Worm (Caenorhabditis elegans) whole organism, L3 larva: ENCODE data around the gene ceh-87.
"Not testable (repeated sequence)": the region's sequence is repeated elsewhere in the genome, so short reads cannot be mapped to it uniquely, and the experiment has no call there.

Experiments
- R02D3.7 ChIP-seq: fragments of 150-350 bp; optimal IDR thresholded peaks from 2 replicates; lab custom pipeline; 2014; ENCODE audit warnings: missing biosample characterization, missing genetic modification characterization
- aly-2 ChIP-seq: fragments of 150-350 bp; optimal IDR thresholded peaks from 2 replicates; lab custom pipeline; 2014; ENCODE audit warnings: missing biosample characterization, missing genetic modification characterization
- ama-1 ChIP-seq: fragments of 150-350 bp; optimal IDR thresholded peaks from 2 replicates; lab custom pipeline; 2018
- ceh-16 ChIP-seq: sonication (generic microtip); optimal IDR thresholded peaks from 2 replicates; lab custom pipeline; 2017; ENCODE audit warnings: missing biosample characterization, missing genetic modification characterization
- ceh-28 ChIP-seq: fragments of 150-350 bp; optimal IDR thresholded peaks from 2 replicates; lab custom pipeline; 2014; ENCODE audit warnings: missing biosample characterization, missing genetic modification reagents, missing genetic modification characterization
- ceh-82 ChIP-seq: fragments of 150-350 bp; optimal IDR thresholded peaks from 2 replicates; lab custom pipeline; 2014; ENCODE audit warnings: missing biosample characterization, missing genetic modification characterization
- ceh-9 ChIP-seq: sonication (generic microtip); optimal IDR thresholded peaks from 2 replicates; lab custom pipeline; 2018; ENCODE audit warnings: missing biosample characterization, missing genetic modification characterization
- daf-12 ChIP-seq: fragments of 150-350 bp; optimal IDR thresholded peaks from 2 replicates; lab custom pipeline; 2014; ENCODE audit warnings: missing biosample characterization, missing genetic modification reagents, missing genetic modification characterization
- egl-27 ChIP-seq: sonication (generic microtip); optimal IDR thresholded peaks from 4 replicates; lab custom pipeline; 2017; ENCODE audit warnings: missing biosample characterization, missing genetic modification reagents, missing genetic modification characterization
- egl-5 ChIP-seq: fragments of 150-350 bp; optimal IDR thresholded peaks from 2 replicates; lab custom pipeline; 2017; ENCODE audit warnings: missing biosample characterization, missing genetic modification reagents, missing genetic modification characterization, inconsistent platforms
- elt-1 ChIP-seq: fragments of 150-350 bp; optimal IDR thresholded peaks from 2 replicates; lab custom pipeline; 2014; ENCODE audit warnings: missing biosample characterization, missing genetic modification characterization
- elt-2 ChIP-seq: sonication (generic microtip); optimal IDR thresholded peaks from 2 replicates; lab custom pipeline; 2016; ENCODE audit warnings: missing genetic modification reagents, mild to moderate bottlenecking, missing genetic modification characterization, missing compliant biosample characterization
- elt-3 ChIP-seq, 3 experiments: fragments of 150-350 bp in 1 of 3; sonication (generic microtip) in 2 of 3; optimal IDR thresholded peaks; 2 replicates in 2 of 3; 4 replicates in 1 of 3; lab custom pipeline; 2014 to 2017; ENCODE audit warnings: missing biosample characterization in 3 of 3, missing genetic modification characterization in 3 of 3
- eor-1 ChIP-seq, 2 experiments: fragments of 150-350 bp; optimal IDR thresholded peaks; 2 replicates each; lab custom pipeline; 2014 to 2018; ENCODE audit warnings: missing biosample characterization in 2 of 2, missing genetic modification characterization in 2 of 2
- fkh-10 ChIP-seq: sonication (generic microtip); optimal IDR thresholded peaks from 2 replicates; lab custom pipeline; 2017; ENCODE audit warnings: missing biosample characterization, missing genetic modification reagents, missing genetic modification characterization
- fkh-2 ChIP-seq: fragments of 150-350 bp; optimal IDR thresholded peaks from 2 replicates; lab custom pipeline; 2014; ENCODE audit warnings: missing biosample characterization, missing genetic modification reagents, missing genetic modification characterization
- jun-1 ChIP-seq: fragments of 150-350 bp; optimal IDR thresholded peaks from 2 replicates; lab custom pipeline; 2014; ENCODE audit warnings: missing biosample characterization, missing genetic modification reagents, missing genetic modification characterization
- lsy-12 ChIP-seq: sonication (generic microtip); optimal IDR thresholded peaks from 2 replicates; lab custom pipeline; 2016; ENCODE audit warnings: mild to moderate bottlenecking, missing genetic modification characterization, missing compliant biosample characterization
- nfya-1 ChIP-seq: sonication (generic microtip); optimal IDR thresholded peaks from 2 replicates; lab custom pipeline; 2017; ENCODE audit warnings: missing genetic modification characterization, mild to moderate bottlenecking, missing compliant biosample characterization, antibody characterized with exemption, moderate library complexity; ENCODE audit not compliant: insufficient read depth
- nhr-11 ChIP-seq: fragments of 150-350 bp; optimal IDR thresholded peaks from 2 replicates; lab custom pipeline; 2014; ENCODE audit warnings: missing biosample characterization, missing genetic modification characterization
- nhr-12 ChIP-seq: fragments of 150-350 bp; optimal IDR thresholded peaks from 2 replicates; lab custom pipeline; 2014; ENCODE audit warnings: missing biosample characterization, missing genetic modification characterization
- nhr-23 ChIP-seq: fragments of 150-350 bp; optimal IDR thresholded peaks from 2 replicates; lab custom pipeline; 2014; ENCODE audit warnings: missing biosample characterization, missing genetic modification reagents, missing genetic modification characterization
- nhr-237 ChIP-seq: fragments of 150-350 bp; optimal IDR thresholded peaks from 2 replicates; lab custom pipeline; 2014; ENCODE audit warnings: missing biosample characterization, missing genetic modification characterization
- nhr-28 ChIP-seq: fragments of 150-350 bp; optimal IDR thresholded peaks from 2 replicates; lab custom pipeline; 2014; ENCODE audit warnings: missing biosample characterization, missing genetic modification characterization
- nhr-43 ChIP-seq: sonication (generic microtip); optimal IDR thresholded peaks from 2 replicates; lab custom pipeline; 2016; ENCODE audit warnings: mild to moderate bottlenecking, missing genetic modification characterization, missing compliant biosample characterization; ENCODE audit not compliant: poor library complexity, severe bottlenecking
- nhr-67 ChIP-seq: fragments of 150-350 bp; optimal IDR thresholded peaks from 2 replicates; lab custom pipeline; 2014; ENCODE audit warnings: missing biosample characterization, missing genetic modification characterization
- nhr-76 ChIP-seq: fragments of 150-350 bp; sonication (generic microtip); optimal IDR thresholded peaks from 5 replicates; lab custom pipeline; 2014; ENCODE audit warnings: missing biosample characterization, missing genetic modification characterization
- skn-1 ChIP-seq: fragments of 150-350 bp; optimal IDR thresholded peaks from 2 replicates; lab custom pipeline; 2014; ENCODE audit warnings: missing biosample characterization, missing genetic modification characterization
- snpc-4 ChIP-seq: fragments of 150-350 bp; optimal IDR thresholded peaks from 2 replicates; lab custom pipeline; 2014; ENCODE audit warnings: missing biosample characterization, missing genetic modification characterization
- tbx-2 ChIP-seq: sonication (generic microtip); optimal IDR thresholded peaks from 2 replicates; lab custom pipeline; 2016; ENCODE audit warnings: mild to moderate bottlenecking, missing genetic modification characterization, missing compliant biosample characterization
- unc-39 ChIP-seq: sonication (generic microtip); optimal IDR thresholded peaks from 4 replicates; lab custom pipeline; 2017; ENCODE audit warnings: missing biosample characterization, missing genetic modification characterization
- unc-62 ChIP-seq: fragments of 150-350 bp; sonication (generic microtip); optimal IDR thresholded peaks from 4 replicates; lab custom pipeline; 2014; ENCODE audit warnings: missing biosample characterization, missing genetic modification reagents, missing genetic modification characterization
- zag-1 ChIP-seq: fragments of 150-350 bp; optimal IDR thresholded peaks from 2 replicates; lab custom pipeline; 2014; ENCODE audit warnings: missing biosample characterization, missing genetic modification characterization
- ztf-11 ChIP-seq: fragments of 150-350 bp; optimal IDR thresholded peaks from 2 replicates; lab custom pipeline; 2014; ENCODE audit warnings: missing biosample characterization, missing genetic modification characterization
- ztf-4 ChIP-seq: fragments of 150-350 bp; optimal IDR thresholded peaks from 2 replicates; lab custom pipeline; 2014; ENCODE audit warnings: missing biosample characterization, missing genetic modification characterization

Gene ceh-87

DNA sequence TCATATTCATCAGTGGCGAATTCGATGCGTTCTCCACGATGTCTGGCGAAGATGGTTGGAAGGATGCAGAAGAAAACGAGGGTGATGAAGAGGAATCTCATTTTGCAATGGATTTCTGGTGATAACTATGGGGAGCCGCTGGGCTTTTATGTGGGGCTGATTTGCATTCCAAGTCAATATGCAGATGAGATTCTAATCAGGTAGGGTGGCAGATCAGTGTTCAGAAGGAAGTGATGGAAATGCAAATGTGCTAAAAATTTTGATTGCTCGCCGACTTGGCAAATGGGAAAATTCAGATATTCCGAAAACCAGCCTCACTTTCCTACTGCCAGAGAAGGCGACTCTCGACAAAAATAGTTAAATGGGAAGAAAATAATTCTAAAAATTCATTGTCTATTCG lies 6.0 kb upstream of the ceh-87 start, which contains the start of gene nspf-3:
Gene nspf-3 (minus strand): TSS at position 101 of the 400 bp plus-strand sequence.
- TF ChIP-seq aly-2 (tag; lab: Kevin White, UChicago) (no peak), elt-3 (tag; optimal IDR thresholded peaks at IDR 0.05; lab: Kevin White, UChicago) (no peak), skn-1 (tag; lab: Kevin White, UChicago) (no peak), ceh-82 (no peak), nhr-11 (tag; lab: Kevin White, UChicago) (no peak), tbx-2 (tag; lab: Kevin White, UChicago) (no peak), nhr-28 (tag; lab: Kevin White, UChicago) (no peak), unc-39 (tag; lab: Kevin White, UChicago) (no peak), nhr-67 (tag; lab: Kevin White, UChicago) (no peak), elt-2 (tag; lab: Kevin White, UChicago) (no peak), elt-1 (tag; lab: Kevin White, UChicago) (no peak)

ce11 chrII:2688616-2689015 lies 4.5 kb upstream of the ceh-87 start, which contains the start of gene nspf-2:
Gene nspf-2, plus strand, starts transcription at chrII:2688916.
- not testable (repeated sequence) for TF ChIP-seq ceh-28, snpc-4, zag-1 (tag; lab: Kevin White, UChicago)
- TF ChIP-seq, all 47 proteins: peak for 0; not testable (repeated sequence) for 47

ce11 chrII:2686985-2687675 lies 3.0 kb upstream of the ceh-87 start, which contains the start of the genes sup-9 and nspf-1:
Gene sup-9, minus strand, starts transcription at chrII:2687027.
Gene nspf-1, plus strand, starts transcription at chrII:2687625.
- TF ChIP-seq nhr-23 (tag; lab: Kevin White, UChicago): no peak
- no peak for TF ChIP-seq nhr-76 (tag; lab: Kevin White, UChicago)
- TF ChIP-seq eor-1 (tag; optimal IDR thresholded peaks at IDR 0.05; lab: Kevin White, UChicago): no peak
- TF ChIP-seq fkh-2 (tag; lab: Kevin White, UChicago): no peak
- TF ChIP-seq elt-1 (tag; lab: Kevin White, UChicago): no peak
- no peak for TF ChIP-seq ceh-28 (tag; lab: Kevin White, UChicago)
- TF ChIP-seq, all 47 proteins: peak for 0

DNA sequence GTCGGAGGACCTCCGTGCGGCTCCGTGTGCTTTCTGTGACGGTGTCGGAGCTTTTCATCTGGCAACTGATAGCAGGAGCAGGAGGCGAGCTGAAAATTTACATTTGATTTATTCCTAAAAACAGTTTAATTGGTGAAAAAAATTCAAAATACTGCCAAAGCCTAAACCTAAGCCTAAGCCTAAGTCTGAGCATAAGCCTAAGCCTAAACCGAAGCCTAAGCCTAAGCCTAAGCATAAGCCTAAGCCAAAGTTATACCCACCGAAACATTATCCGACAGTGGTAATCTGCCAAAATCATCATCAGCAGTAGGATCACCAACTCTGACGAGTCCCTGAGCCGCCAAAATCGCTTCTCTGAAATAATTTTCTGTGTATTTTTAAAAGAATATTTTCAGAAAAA lies 675 bp upstream of the ceh-87 start:
- no peak for TF ChIP-seq eor-1 (tag; optimal IDR thresholded peaks at IDR 0.05; lab: Kevin White, UChicago)
- TF ChIP-seq nhr-43 (tag; lab: Kevin White, UChicago): no peak
- TF ChIP-seq nhr-237 (tag; lab: Kevin White, UChicago): no peak
- no peak for TF ChIP-seq R02D3.7 (tag; lab: Kevin White, UChicago)
- TF ChIP-seq aly-2 (tag; lab: Kevin White, UChicago): no peak
- TF ChIP-seq ama-1: no peak
- TF ChIP-seq egl-27 (tag; lab: Kevin White, UChicago): no peak
- no peak for TF ChIP-seq ztf-4 (tag; lab: Kevin White, UChicago)
- TF ChIP-seq daf-12: no peak
- TF ChIP-seq egl-5 (tag; lab: Kevin White, UChicago): no peak
- TF ChIP-seq jun-1 (tag; lab: Kevin White, UChicago): no peak
- no peak for TF ChIP-seq nhr-28 (tag; lab: Kevin White, UChicago)
- no peak for TF ChIP-seq fkh-10 (GFP tag; lab: Kevin White, UChicago)
- no peak for TF ChIP-seq nfya-1 (tag; lab: Kevin White, UChicago)
- TF ChIP-seq ceh-16 (tag; lab: Kevin White, UChicago): no peak
- TF ChIP-seq, all 47 proteins: peak for 0

- TF ChIP-seq ztf-11 (tag; lab: Kevin White, UChicago): no peak
- no peak for TF ChIP-seq nhr-67 (tag; lab: Kevin White, UChicago)
- no peak for TF ChIP-seq lsy-12 (tag; lab: Kevin White, UChicago)
- no peak for TF ChIP-seq ceh-82
- no peak for TF ChIP-seq ceh-9 (tag; lab: Kevin White, UChicago)
- TF ChIP-seq ztf-4 (tag; lab: Kevin White, UChicago): no peak
- TF ChIP-seq nhr-23 (tag; lab: Kevin White, UChicago): no peak
- TF ChIP-seq nhr-12 (tag; lab: Kevin White, UChicago): no peak
- no peak for TF ChIP-seq unc-62 (GFP tag; lab: Kevin White, UChicago)
Observed at ce11 chrII:2681118-2681517, 3.0 kb downstream of the ceh-87 start, which contains the start of gene F34D6.1. Gene F34D6.1, minus strand, starts transcription at chrII:2681218.
